Fruit fly (Drosophila melanogaster) whole organism, adult: Measurements from ENCODE around the gene CG4836.

Source experiments
- CG14711 ChIP-seq: fragments of 200-800 bp; sonication (Bioruptor generic); optimal IDR thresholded peaks from 2 replicates; lab custom pipeline; 2018; ENCODE audit warnings: missing biosample characterization, mild to moderate bottlenecking, missing genetic modification characterization, moderate library complexity
- CG5204 ChIP-seq: fragments of 200-800 bp; sonication (Bioruptor generic); optimal IDR thresholded peaks from 2 replicates; lab custom pipeline; 2016; ENCODE audit warnings: missing biosample characterization, missing genetic modification characterization
- CG7045 ChIP-seq: fragments of 200-800 bp; sonication (Bioruptor generic); optimal IDR thresholded peaks from 2 replicates; lab custom pipeline; 2017; ENCODE audit warnings: missing biosample characterization, mild to moderate bottlenecking, missing genetic modification characterization
- CG7101 ChIP-seq: fragments of 200-800 bp; sonication (Bioruptor generic); optimal IDR thresholded peaks from 2 replicates; lab custom pipeline; 2018; ENCODE audit warnings: missing biosample characterization, mild to moderate bottlenecking, missing genetic modification characterization, moderate library complexity
- Crg-1 ChIP-seq: fragments of 200-800 bp; sonication (Bioruptor generic); optimal IDR thresholded peaks from 2 replicates; lab custom pipeline; 2016; ENCODE audit warnings: missing biosample characterization, missing genetic modification characterization
- Hr96 ChIP-seq: fragments of 200-800 bp; sonication (Bioruptor generic); optimal IDR thresholded peaks from 2 replicates; lab custom pipeline; 2016; ENCODE audit warnings: missing biosample characterization, missing genetic modification characterization
- bab1 ChIP-seq: fragments of 200-800 bp; sonication (Bioruptor generic); optimal IDR thresholded peaks from 3 replicates; lab custom pipeline; 2019; ENCODE audit warnings: missing biosample characterization, mild to moderate bottlenecking, missing genetic modification characterization, moderate library complexity
- cnc ChIP-seq, 2 experiments: fragments of >200 bp; optimal IDR thresholded peaks; 2 replicates each; lab custom pipeline; 2017
- kay ChIP-seq: fragments of 200-800 bp; sonication (Bioruptor generic); peaks from one replicate; lab custom pipeline; 2016; ENCODE audit warnings: missing biosample characterization, missing genetic modification characterization, borderline replicate concordance

DNA sequence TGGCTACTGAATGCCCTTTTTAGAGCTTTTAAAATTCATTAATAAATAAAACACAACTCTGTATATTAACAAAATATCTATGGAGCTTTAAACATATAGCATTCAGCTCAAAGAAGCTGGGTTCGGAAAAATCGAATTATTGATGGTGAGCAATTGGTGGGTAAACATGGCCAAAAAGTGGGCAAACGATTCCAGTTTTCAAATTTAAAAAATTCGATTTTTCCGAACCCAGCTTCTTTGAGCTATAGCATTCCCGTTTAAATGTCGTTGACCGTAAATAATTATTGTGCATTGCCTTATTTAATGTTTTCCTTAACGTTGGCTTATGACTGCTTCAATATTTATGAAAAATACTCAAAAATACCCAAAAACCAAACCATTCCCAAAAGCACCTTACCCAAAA, 12.1 kb upstream of the CG4836 start:
- TF ChIP-seq CG5204 (GFP tag; lab: Kevin White, UChicago), result no peak
- TF ChIP-seq cnc (optimal IDR thresholded peaks at IDR 0.05; lab: Kevin White, UChicago), result no peak
- no peak for TF ChIP-seq Crg-1 (GFP tag; lab: Kevin White, UChicago)
- no peak for TF ChIP-seq kay (GFP tag; lab: Kevin White, UChicago)
- TF ChIP-seq CG14711 (tag; lab: Kevin White, UChicago), result no peak
- no peak for TF ChIP-seq CG7045
- no peak for TF ChIP-seq bab1 (GFP tag; lab: Kevin White, UChicago)
- TF ChIP-seq CG7101 (tag; lab: Kevin White, UChicago), result no peak
- no peak for TF ChIP-seq Hr96
